Worm (Caenorhabditis elegans) whole organism, young adult: ENCODE results near the gene str-176.
"Not testable (repeated sequence)": the region's sequence is repeated elsewhere in the genome, so short reads cannot be mapped to it uniquely, and the experiment has no call there.

ENCODE experiments used
- B0019.2 ChIP-seq: fragments of 200-800 bp; sonication (Bioruptor generic); conservative IDR thresholded peaks from 2 replicates; pipeline ENCODE4 v1.3.6; 2022; ENCODE audit warnings: missing genetic modification reagents, missing genetic modification characterization, missing compliant biosample characterization
- D2030.7 ChIP-seq: fragments of 200-800 bp; sonication (Bioruptor generic); IDR thresholded peaks from 2 replicates; pipeline ENCODE4 v1.3.6; 2022; ENCODE audit warnings: missing genetic modification reagents, missing genetic modification characterization, missing compliant biosample characterization
- F33H1.4 ChIP-seq: fragments of 200-800 bp; sonication (Bioruptor generic); IDR thresholded peaks from 2 replicates; pipeline ENCODE4 v1.3.6; 2022; ENCODE audit warnings: missing genetic modification reagents, missing genetic modification characterization, missing compliant biosample characterization
- F39B2.1 ChIP-seq: fragments of 200-800 bp; sonication (Bioruptor generic); IDR thresholded peaks from 2 replicates; pipeline ENCODE4 v1.3.6; 2022; ENCODE audit warnings: missing genetic modification reagents, missing genetic modification characterization, missing compliant biosample characterization
- F55B11.4 ChIP-seq: sonication (generic microtip); optimal IDR thresholded peaks from 2 replicates; lab custom pipeline; 2016; ENCODE audit warnings: missing compliant biosample characterization, missing genetic modification characterization, borderline replicate concordance; ENCODE audit not compliant: insufficient read depth
- Y53F4B.3 ChIP-seq: fragments of 200-800 bp; sonication (Bioruptor generic); IDR thresholded peaks from 2 replicates; pipeline ENCODE4 v1.3.6; 2022; ENCODE audit warnings: missing genetic modification reagents, missing genetic modification characterization, missing compliant biosample characterization
- Y56A3A.18 ChIP-seq: fragments of 200-800 bp; sonication (Bioruptor generic); IDR thresholded peaks from 2 replicates; pipeline ENCODE4 v1.3.6; 2022; ENCODE audit warnings: missing genetic modification reagents, missing genetic modification characterization, missing compliant biosample characterization
- Y79H2A.3 ChIP-seq: fragments of 200-800 bp; sonication (Bioruptor generic); conservative IDR thresholded peaks from 2 replicates; pipeline ENCODE4 v1.3.6; 2022; ENCODE audit warnings: missing genetic modification reagents, missing genetic modification characterization, missing compliant biosample characterization
- Y95B8A.8 ChIP-seq: fragments of 200-800 bp; sonication (Bioruptor generic); IDR thresholded peaks from 2 replicates; pipeline ENCODE4 v1.3.6; 2022; ENCODE audit warnings: missing genetic modification reagents, missing genetic modification characterization, missing compliant biosample characterization
- aptf-3 ChIP-seq: fragments of 200-800 bp; sonication (Bioruptor generic); IDR thresholded peaks from 2 replicates; pipeline ENCODE4 v1.3.6; 2022; ENCODE audit warnings: missing genetic modification characterization, missing compliant biosample characterization
- attf-5 ChIP-seq: fragments of 200-800 bp; sonication (Bioruptor generic); optimal IDR thresholded peaks from 2 replicates; lab custom pipeline; 2018; ENCODE audit warnings: mild to moderate bottlenecking, missing genetic modification characterization, missing compliant biosample characterization
- attf-6 ChIP-seq: fragments of 200-800 bp; sonication (Bioruptor generic); IDR thresholded peaks from 2 replicates; pipeline ENCODE4 v1.3.6; 2022; ENCODE audit warnings: missing genetic modification reagents, missing genetic modification characterization, missing compliant biosample characterization
- cebp-2 ChIP-seq: fragments of 200-800 bp; sonication (Bioruptor generic); IDR thresholded peaks from 2 replicates; pipeline ENCODE4 v1.3.6; 2022; ENCODE audit warnings: missing genetic modification characterization, missing compliant biosample characterization
- ceh-27 ChIP-seq: fragments of 200-800 bp; sonication (Bioruptor generic); optimal IDR thresholded peaks from 2 replicates; lab custom pipeline; 2018; ENCODE audit warnings: mild to moderate bottlenecking, missing genetic modification characterization, moderate library complexity, missing compliant biosample characterization
- ceh-40 ChIP-seq: fragments of 200-800 bp; sonication (Bioruptor generic); IDR thresholded peaks from 2 replicates; pipeline ENCODE4 v1.3.6; 2022; ENCODE audit warnings: missing genetic modification characterization, missing compliant biosample characterization
- ceh-79 ChIP-seq: sonication (generic microtip); optimal IDR thresholded peaks from 2 replicates; lab custom pipeline; 2017; ENCODE audit warnings: mild to moderate bottlenecking, missing genetic modification characterization, missing compliant biosample characterization
- dox-1 ChIP-seq: fragments of 200-800 bp; sonication (Bioruptor generic); IDR thresholded peaks from 2 replicates; pipeline ENCODE4 v1.3.6; 2022; ENCODE audit warnings: missing genetic modification reagents, missing genetic modification characterization, missing compliant biosample characterization
- egl-18 ChIP-seq: fragments of 200-800 bp; sonication (Bioruptor generic); IDR thresholded peaks from 2 replicates; pipeline ENCODE4 v1.3.6; 2022; ENCODE audit warnings: missing genetic modification reagents, missing genetic modification characterization, missing compliant biosample characterization
- egl-44 ChIP-seq: fragments of 200-800 bp; sonication (Bioruptor generic); IDR thresholded peaks from 2 replicates; pipeline ENCODE4 v1.3.6; 2022; ENCODE audit warnings: missing genetic modification reagents, missing genetic modification characterization, missing compliant biosample characterization
- egrh-3 ChIP-seq: fragments of 200-800 bp; sonication (Bioruptor generic); IDR thresholded peaks from 2 replicates; pipeline ENCODE4 v1.3.6; 2022; ENCODE audit warnings: missing genetic modification reagents, missing genetic modification characterization, missing compliant biosample characterization
- ekl-4 ChIP-seq: fragments of 200-800 bp; sonication (Bioruptor generic); IDR thresholded peaks from 2 replicates; pipeline ENCODE4 v1.3.6; 2022; ENCODE audit warnings: missing genetic modification reagents, missing genetic modification characterization, missing compliant biosample characterization
- fkh-3 ChIP-seq: sonication (generic microtip); optimal IDR thresholded peaks from 2 replicates; lab custom pipeline; 2016; ENCODE audit warnings: mild to moderate bottlenecking, missing genetic modification characterization, missing compliant biosample characterization
- hsf-1 ChIP-seq: fragments of 200-800 bp; sonication (Bioruptor generic); IDR thresholded peaks from 2 replicates; pipeline ENCODE4 v1.3.6; 2022; ENCODE audit warnings: missing genetic modification reagents, missing genetic modification characterization, missing compliant biosample characterization
- lin-35 ChIP-seq, 3 experiments: fragments of 150-350 bp in 2 of 3; sonication (generic microtip) in 1 of 3; optimal IDR thresholded peaks; 2 replicates each; lab custom pipeline; 2014 to 2018; ENCODE audit warnings: missing biosample characterization in 3 of 3, missing genetic modification characterization in 3 of 3, missing genetic modification reagents in 3 of 3
- madf-3 ChIP-seq: fragments of 200-800 bp; sonication (Bioruptor generic); IDR thresholded peaks from 2 replicates; pipeline ENCODE4 v1.3.6; 2022; ENCODE audit warnings: missing genetic modification reagents, missing genetic modification characterization, missing compliant biosample characterization
- madf-6 ChIP-seq: fragments of 200-800 bp; sonication (Bioruptor generic); IDR thresholded peaks from 2 replicates; pipeline ENCODE4 v1.3.6; 2022; ENCODE audit warnings: missing genetic modification reagents, missing genetic modification characterization, missing compliant biosample characterization
- mxl-1 ChIP-seq: sonication (generic microtip); optimal IDR thresholded peaks from 2 replicates; lab custom pipeline; 2016; ENCODE audit warnings: missing genetic modification characterization, missing compliant biosample characterization
- nfya-1 ChIP-seq: sonication (generic microtip); optimal IDR thresholded peaks from 2 replicates; lab custom pipeline; 2017; ENCODE audit warnings: antibody characterized with exemption, missing compliant biosample characterization, missing genetic modification characterization, borderline replicate concordance; ENCODE audit not compliant: insufficient read depth
- pbrm-1 ChIP-seq: fragments of 200-800 bp; sonication (Bioruptor generic); IDR thresholded peaks from 2 replicates; pipeline ENCODE4 v1.3.6; 2022; ENCODE audit warnings: missing genetic modification reagents, missing genetic modification characterization, missing compliant biosample characterization
- rcor-1 ChIP-seq: fragments of 200-800 bp; sonication (Bioruptor generic); IDR thresholded peaks from 2 replicates; pipeline ENCODE4 v1.3.6; 2022; ENCODE audit warnings: missing genetic modification reagents, missing genetic modification characterization, missing compliant biosample characterization
- rpc-1 ChIP-seq, 2 experiments: fragments of 150-350 bp in 1 of 2; sonication (generic microtip) in 1 of 2; optimal IDR thresholded peaks; 2 replicates each; lab custom pipeline; 2014 to 2018; ENCODE audit warnings: missing biosample characterization in 1 of 2, missing genetic modification characterization in 1 of 2, missing genetic modification reagents in 1 of 2, missing genotype in 1 of 2
- somi-1 ChIP-seq: fragments of 200-800 bp; sonication (Bioruptor generic); optimal IDR thresholded peaks from 2 replicates; lab custom pipeline; 2018; ENCODE audit warnings: mild to moderate bottlenecking, missing genetic modification characterization, missing compliant biosample characterization
- tlf-1 ChIP-seq: fragments of 200-800 bp; sonication (Bioruptor generic); optimal IDR thresholded peaks from 2 replicates; lab custom pipeline; 2018; ENCODE audit warnings: mild to moderate bottlenecking, missing genetic modification characterization, missing compliant biosample characterization
- ztf-22 ChIP-seq: fragments of 200-800 bp; sonication (Bioruptor generic); optimal IDR thresholded peaks from 2 replicates; lab custom pipeline; 2018; ENCODE audit warnings: mild to moderate bottlenecking, missing genetic modification characterization, moderate library complexity, missing compliant biosample characterization
- ztf-25 ChIP-seq: fragments of 200-800 bp; sonication (Bioruptor generic); IDR thresholded peaks from 2 replicates; pipeline ENCODE4 v1.3.6; 2022; ENCODE audit warnings: missing genetic modification reagents, missing genetic modification characterization, missing compliant biosample characterization

The str-176 gene

DNA sequence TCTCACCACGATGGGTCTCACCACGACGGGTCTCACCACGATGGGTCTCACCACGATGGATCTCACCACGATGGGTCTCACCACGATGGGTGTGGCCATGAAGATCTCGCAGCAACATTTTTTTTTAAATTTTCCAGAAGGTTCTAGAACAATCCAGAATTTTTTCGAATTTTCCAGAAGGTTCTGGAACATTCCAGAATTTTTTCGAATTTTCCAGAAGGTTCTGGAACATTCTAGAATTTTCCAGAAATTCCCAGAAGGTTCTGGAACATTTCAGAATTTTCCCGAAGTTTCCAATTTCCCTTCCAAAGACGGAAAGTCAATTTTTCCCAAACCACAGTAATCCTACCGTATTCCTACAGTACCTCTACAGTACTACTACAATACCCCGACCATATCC, 6.6 kb upstream of the str-176 start:
- peak; percentile 95 for TF ChIP-seq hsf-1 (GFP tag; lab: Robert Waterston, UW)
- TF ChIP-seq dox-1 (GFP tag; lab: Robert Waterston, UW) = 0 out of 2 replicates have a peak, but pooled peaks have one; percentile 42
- peak; percentile 52 for TF ChIP-seq F33H1.4 (GFP tag; lab: Robert Waterston, UW)

DNA sequence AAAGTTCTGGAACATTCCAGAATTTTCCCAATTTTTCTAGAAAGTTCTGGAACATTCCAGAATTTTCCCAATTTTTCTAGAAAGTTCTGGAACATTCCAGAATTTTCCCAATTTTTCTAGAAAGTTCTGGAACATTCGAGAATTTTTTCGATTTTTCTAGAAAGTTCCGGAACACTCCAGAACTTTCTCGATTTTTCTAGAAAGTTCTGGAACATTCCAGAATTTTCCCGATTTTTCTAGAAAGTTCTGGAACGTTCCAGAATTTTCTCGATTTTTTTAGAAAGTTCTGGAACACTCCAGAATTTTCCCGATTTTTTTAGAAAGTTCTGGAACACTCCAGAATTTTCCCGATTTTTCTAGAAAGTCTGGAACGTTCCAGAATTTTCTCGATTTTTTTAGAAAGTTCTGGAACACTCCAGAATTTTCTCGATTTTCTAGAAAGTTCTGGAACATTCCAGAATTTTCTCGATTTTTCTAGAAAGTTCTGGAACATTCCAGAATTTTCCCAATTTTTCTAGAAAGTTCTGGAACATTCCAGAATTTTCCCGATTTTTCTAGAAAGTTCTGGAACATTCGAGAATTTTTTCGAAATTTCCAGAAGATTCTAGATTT, 5.2 kb upstream of the str-176 start:
- TF ChIP-seq D2030.7 (GFP tag; lab: Robert Waterston, UW) (peak; percentile 59; the same call in 1 of the 2 replicates), Y53F4B.3 (GFP tag; lab: Robert Waterston, UW) (peak; percentile 20; the same call in 1 of the 2 replicates), ztf-25 (GFP tag; lab: Robert Waterston, UW) (peak; percentile 57; the same call in 1 of the 2 replicates), ekl-4 (GFP tag; lab: Robert Waterston, UW) (peak; percentile 55; the same call in 1 of the 2 replicates), Y56A3A.18 (0 out of 2 replicates have a peak, but pooled peaks have one; percentile 9), egrh-3 (GFP tag; lab: Robert Waterston, UW) (peak; percentile 69), B0019.2 (GFP tag; lab: Robert Waterston, UW) (peak; percentile 16; the same call in 1 of the 2 replicates), egl-18 (GFP tag; lab: Robert Waterston, UW) (0 out of 2 replicates have a peak, but pooled peaks have one; percentile 44), attf-6 (peak; percentile 49; the same call in 1 of the 2 replicates), ceh-40 (peak; percentile 90), rcor-1 (peak; percentile 83), cebp-2 (GFP tag; lab: Robert Waterston, UW) (0 out of 2 replicates have a peak, but pooled peaks have one; percentile 19), F33H1.4 (GFP tag; lab: Robert Waterston, UW) (peak; percentile 27), aptf-3 (0 out of 2 replicates have a peak, but pooled peaks have one; percentile 16), egl-44 (0 out of 2 replicates have a peak, but pooled peaks have one; percentile 16), rpc-1 (optimal IDR thresholded peaks at IDR 0.05; lab: Kevin White, UChicago) (peak; percentile 31), F39B2.1 (peak; percentile 66; the same call in 1 of the 2 replicates), madf-3 (GFP tag; lab: Robert Waterston, UW) (peak; percentile 84), Y95B8A.8 (GFP tag; lab: Robert Waterston, UW) (0 out of 2 replicates have a peak, but pooled peaks have one; percentile 5), hsf-1 (GFP tag; lab: Robert Waterston, UW) (peak; percentile 99), pbrm-1 (GFP tag; lab: Robert Waterston, UW) (peak; percentile 73), dox-1 (GFP tag; lab: Robert Waterston, UW) (peak; percentile 94), madf-6 (peak; percentile 43), Y79H2A.3 (GFP tag; lab: Robert Waterston, UW) (peak; percentile 78)
- TF ChIP-seq rpc-1 (tag; optimal IDR thresholded peaks at IDR 0.05; lab: Kevin White, UChicago) = not testable (repeated sequence)

DNA sequence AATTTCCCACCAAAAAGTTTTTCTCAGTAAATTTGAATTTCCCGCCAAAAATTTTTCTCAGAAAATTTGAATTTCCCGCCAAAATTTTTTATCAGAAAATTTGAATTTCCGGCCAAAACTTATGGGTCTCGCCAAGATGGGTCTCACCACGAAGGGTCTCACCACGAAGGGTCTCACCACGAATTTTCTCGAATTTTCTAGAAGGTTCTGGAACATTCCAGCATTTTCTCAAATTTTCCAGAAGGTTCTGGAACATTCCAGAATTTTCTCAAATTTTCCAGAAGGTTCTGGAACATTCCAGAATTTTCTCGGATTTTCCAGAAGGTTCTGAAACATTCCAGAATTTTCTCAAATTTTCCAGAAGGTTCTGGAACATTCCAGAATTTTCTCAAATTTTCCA, 3.7 kb upstream of the str-176 start:
- 0 out of 2 replicates have a peak, but pooled peaks have one; percentile 17 for TF ChIP-seq aptf-3
- peak; percentile 68 for TF ChIP-seq F33H1.4 (GFP tag; lab: Robert Waterston, UW)
- TF ChIP-seq rcor-1 = 0 out of 2 replicates have a peak, but pooled peaks have one; percentile 11
- peak; percentile 17; the same call in 1 of the 2 replicates for TF ChIP-seq egrh-3 (GFP tag; lab: Robert Waterston, UW)
- TF ChIP-seq dox-1 (GFP tag; lab: Robert Waterston, UW) = 0 out of 2 replicates have a peak, but pooled peaks have one; percentile 49
- peak; percentile 54 for TF ChIP-seq madf-6
- TF ChIP-seq hsf-1 (GFP tag; lab: Robert Waterston, UW) = peak; percentile 97

DNA sequence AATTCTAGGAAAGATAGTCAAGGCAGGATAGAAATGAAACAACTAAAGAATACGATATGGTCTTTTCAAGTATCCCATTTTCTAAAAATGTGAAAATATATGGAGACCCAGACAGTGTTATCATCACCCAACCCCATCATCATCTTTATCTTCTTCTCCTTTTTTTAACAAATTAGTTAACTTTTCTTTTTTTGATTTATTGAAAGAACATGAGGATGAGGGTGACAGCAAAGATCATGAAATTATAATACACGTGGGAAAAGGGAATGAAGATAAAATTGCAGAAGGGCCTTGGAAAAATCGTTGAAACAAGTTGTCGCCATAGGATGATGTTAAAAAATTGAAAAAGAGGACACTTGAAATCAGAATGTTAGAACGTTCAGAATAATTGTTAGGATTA, 571 bp upstream of the str-176 start:
- TF ChIP-seq mxl-1 (tag; lab: Kevin White, UChicago) (no peak), ztf-25 (GFP tag; lab: Robert Waterston, UW) (no peak), attf-5 (GFP tag; lab: Kevin White, UChicago) (no peak), nfya-1 (no peak), Y95B8A.8 (GFP tag; lab: Robert Waterston, UW) (no peak), ztf-22 (no peak), ceh-79 (tag; lab: Kevin White, UChicago) (no peak), F55B11.4 (tag; lab: Kevin White, UChicago) (no peak), ceh-27 (no peak), lin-35 (GFP tag; optimal IDR thresholded peaks at IDR 0.05; lab: Kevin White, UChicago) (no peak), tlf-1 (GFP tag; lab: Kevin White, UChicago) (no peak), fkh-3 (tag; lab: Kevin White, UChicago) (no peak), Y53F4B.3 (GFP tag; lab: Robert Waterston, UW) (no peak), somi-1 (GFP tag; lab: Kevin White, UChicago) (no peak)
